Worm (Caenorhabditis elegans) whole organism, young adult: ENCODE measurements around the gene srw-54.
A peak's percentile ranks its signal among the peaks of the same experiment; 100 is the strongest.

Source experiments
- B0261.1 ChIP-seq: sonication (generic microtip); optimal IDR thresholded peaks from 2 replicates; lab custom pipeline; 2016; ENCODE audit warnings: mild to moderate bottlenecking, missing genetic modification characterization, moderate library complexity, missing compliant biosample characterization
- B0336.3 ChIP-seq: fragments of 200-800 bp; sonication (Bioruptor generic); IDR thresholded peaks from 2 replicates; pipeline ENCODE4 v1.3.6; 2022; ENCODE audit warnings: missing genetic modification characterization, missing compliant biosample characterization
- D2030.7 ChIP-seq: fragments of 200-800 bp; sonication (Bioruptor generic); IDR thresholded peaks from 2 replicates; pipeline ENCODE4 v1.3.6; 2022; ENCODE audit warnings: missing genetic modification reagents, missing genetic modification characterization, missing compliant biosample characterization
- F49E8.2 ChIP-seq: sonication (generic microtip); optimal IDR thresholded peaks from 3 replicates; lab custom pipeline; 2017; ENCODE audit warnings: missing genetic modification characterization, mild to moderate bottlenecking, missing compliant biosample characterization, antibody characterized with exemption, moderate library complexity; ENCODE audit not compliant: insufficient read depth
- Y53G8AR.9 ChIP-seq: fragments of 200-800 bp; sonication (Bioruptor generic); conservative IDR thresholded peaks from 2 replicates; pipeline ENCODE4 v1.3.6; 2022; ENCODE audit warnings: missing genetic modification reagents, missing genetic modification characterization, missing compliant biosample characterization
- Y56A3A.18 ChIP-seq: fragments of 200-800 bp; sonication (Bioruptor generic); IDR thresholded peaks from 2 replicates; pipeline ENCODE4 v1.3.6; 2022; ENCODE audit warnings: missing genetic modification reagents, missing genetic modification characterization, missing compliant biosample characterization
- ZK185.1 ChIP-seq: sonication (generic microtip); optimal IDR thresholded peaks from 2 replicates; lab custom pipeline; 2016; ENCODE audit warnings: mild to moderate bottlenecking, missing genetic modification characterization, missing compliant biosample characterization; ENCODE audit not compliant: poor library complexity, severe bottlenecking
- athp-1 ChIP-seq: sonication (generic microtip); optimal IDR thresholded peaks from 2 replicates; lab custom pipeline; 2017; ENCODE audit warnings: mild to moderate bottlenecking, missing genetic modification characterization, missing compliant biosample characterization
- attf-6 ChIP-seq: fragments of 200-800 bp; sonication (Bioruptor generic); IDR thresholded peaks from 2 replicates; pipeline ENCODE4 v1.3.6; 2022; ENCODE audit warnings: missing genetic modification reagents, missing genetic modification characterization, missing compliant biosample characterization
- cebp-2 ChIP-seq: fragments of 200-800 bp; sonication (Bioruptor generic); IDR thresholded peaks from 2 replicates; pipeline ENCODE4 v1.3.6; 2022; ENCODE audit warnings: missing genetic modification characterization, missing compliant biosample characterization
- ceh-100 ChIP-seq: fragments of 200-800 bp; sonication (Bioruptor generic); IDR thresholded peaks from 2 replicates; pipeline ENCODE4 v1.3.6; 2022; ENCODE audit warnings: missing genetic modification reagents, missing genetic modification characterization, missing compliant biosample characterization
- chd-7 ChIP-seq: sonication (generic microtip); optimal IDR thresholded peaks from 2 replicates; lab custom pipeline; 2016; ENCODE audit warnings: mild to moderate bottlenecking, missing genetic modification characterization, moderate library complexity, missing compliant biosample characterization
- die-1 ChIP-seq: sonication (generic microtip); optimal IDR thresholded peaks from 2 replicates; lab custom pipeline; 2016; ENCODE audit warnings: missing genotype, mild to moderate bottlenecking, missing genetic modification characterization, missing compliant biosample characterization
- dox-1 ChIP-seq: fragments of 200-800 bp; sonication (Bioruptor generic); IDR thresholded peaks from 2 replicates; pipeline ENCODE4 v1.3.6; 2022; ENCODE audit warnings: missing genetic modification reagents, missing genetic modification characterization, missing compliant biosample characterization
- gei-17 ChIP-seq: fragments of 200-800 bp; sonication (Bioruptor generic); optimal IDR thresholded peaks from 2 replicates; lab custom pipeline; 2018; ENCODE audit warnings: mild to moderate bottlenecking, missing genetic modification characterization, missing compliant biosample characterization
- him-1 ChIP-seq: sonication (generic microtip); optimal IDR thresholded peaks from 2 replicates; lab custom pipeline; 2016; ENCODE audit warnings: missing genotype, missing genetic modification reagents, missing genetic modification characterization, missing compliant biosample characterization
- hmg-1.2 ChIP-seq: fragments of 200-800 bp; sonication (Bioruptor generic); IDR thresholded peaks from 2 replicates; pipeline ENCODE4 v1.3.6; 2022; ENCODE audit warnings: missing genetic modification reagents, missing genetic modification characterization, missing compliant biosample characterization
- hrde-1 ChIP-seq: sonication (generic microtip); optimal IDR thresholded peaks from 2 replicates; lab custom pipeline; 2016; ENCODE audit warnings: missing genetic modification characterization, mild to moderate bottlenecking, missing compliant biosample characterization, moderate library complexity, missing genotype, missing genetic modification reagents, borderline replicate concordance
- hsf-1 ChIP-seq: fragments of 200-800 bp; sonication (Bioruptor generic); IDR thresholded peaks from 2 replicates; pipeline ENCODE4 v1.3.6; 2022; ENCODE audit warnings: missing genetic modification reagents, missing genetic modification characterization, missing compliant biosample characterization
- lin-26 ChIP-seq: fragments of 200-800 bp; sonication (Bioruptor generic); IDR thresholded peaks from 2 replicates; pipeline ENCODE4 v1.3.6; 2022; ENCODE audit warnings: missing genetic modification reagents, missing genetic modification characterization, missing compliant biosample characterization
- lin-54 ChIP-seq: fragments of 200-800 bp; sonication (Bioruptor generic); optimal IDR thresholded peaks from 2 replicates; lab custom pipeline; 2018; ENCODE audit warnings: mild to moderate bottlenecking, missing genetic modification characterization, missing compliant biosample characterization
- lir-1 ChIP-seq: fragments of 200-800 bp; sonication (Bioruptor generic); conservative IDR thresholded peaks from 2 replicates; pipeline ENCODE4 v1.3.6; 2022; ENCODE audit warnings: missing genetic modification reagents, missing genetic modification characterization, missing compliant biosample characterization
- lsy-27 ChIP-seq: sonication (generic microtip); optimal IDR thresholded peaks from 2 replicates; lab custom pipeline; 2017; ENCODE audit warnings: missing genetic modification characterization, mild to moderate bottlenecking, missing compliant biosample characterization, antibody characterized with exemption, missing genotype, borderline replicate concordance; ENCODE audit not compliant: insufficient read depth
- madf-10 ChIP-seq: sonication (generic microtip); optimal IDR thresholded peaks from 2 replicates; lab custom pipeline; 2016; ENCODE audit warnings: mild to moderate bottlenecking, missing genetic modification characterization, missing compliant biosample characterization
- madf-3 ChIP-seq: fragments of 200-800 bp; sonication (Bioruptor generic); IDR thresholded peaks from 2 replicates; pipeline ENCODE4 v1.3.6; 2022; ENCODE audit warnings: missing genetic modification reagents, missing genetic modification characterization, missing compliant biosample characterization
- madf-6 ChIP-seq: fragments of 200-800 bp; sonication (Bioruptor generic); IDR thresholded peaks from 2 replicates; pipeline ENCODE4 v1.3.6; 2022; ENCODE audit warnings: missing genetic modification reagents, missing genetic modification characterization, missing compliant biosample characterization
- madf-8 ChIP-seq: fragments of 200-800 bp; sonication (Bioruptor generic); conservative IDR thresholded peaks from 2 replicates; pipeline ENCODE4 v1.3.6; 2022; ENCODE audit warnings: missing genetic modification reagents, missing genetic modification characterization, missing compliant biosample characterization
- mcd-1 ChIP-seq: fragments of 200-800 bp; sonication (Bioruptor generic); IDR thresholded peaks from 2 replicates; pipeline ENCODE4 v1.3.6; 2022; ENCODE audit warnings: missing genetic modification reagents, missing genetic modification characterization, missing compliant biosample characterization
- mxl-1 ChIP-seq: sonication (generic microtip); optimal IDR thresholded peaks from 2 replicates; lab custom pipeline; 2016; ENCODE audit warnings: missing genetic modification characterization, missing compliant biosample characterization
- nfyb-1 ChIP-seq: fragments of 200-800 bp; sonication (Bioruptor generic); IDR thresholded peaks from 2 replicates; pipeline ENCODE4 v1.3.6; 2022; ENCODE audit warnings: missing genetic modification reagents, missing genetic modification characterization, missing compliant biosample characterization
- nhr-80 ChIP-seq: sonication (generic microtip); optimal IDR thresholded peaks from 2 replicates; lab custom pipeline; 2016; ENCODE audit warnings: missing genetic modification characterization, missing compliant biosample characterization
- nhr-90 ChIP-seq: sonication (generic microtip); optimal IDR thresholded peaks from 2 replicates; lab custom pipeline; 2016; ENCODE audit warnings: missing genotype, mild to moderate bottlenecking, missing genetic modification characterization, missing compliant biosample characterization
- pbrm-1 ChIP-seq: fragments of 200-800 bp; sonication (Bioruptor generic); IDR thresholded peaks from 2 replicates; pipeline ENCODE4 v1.3.6; 2022; ENCODE audit warnings: missing genetic modification reagents, missing genetic modification characterization, missing compliant biosample characterization
- rec-8 ChIP-seq, 2 experiments: sonication (generic microtip); optimal IDR thresholded peaks; 2 replicates each; lab custom pipeline; 2016; ENCODE audit warnings: mild to moderate bottlenecking in 2 of 2, missing genetic modification characterization in 2 of 2, missing genetic modification reagents in 2 of 2, missing genotype in 2 of 2, missing biosample characterization in 1 of 2, missing compliant biosample characterization in 1 of 2, moderate library complexity in 1 of 2
- rpc-1 ChIP-seq, 2 experiments: fragments of 150-350 bp in 1 of 2; sonication (generic microtip) in 1 of 2; optimal IDR thresholded peaks; 2 replicates each; lab custom pipeline; 2014 to 2018; ENCODE audit warnings: missing biosample characterization in 1 of 2, missing genetic modification characterization in 1 of 2, missing genetic modification reagents in 1 of 2, missing genotype in 1 of 2
- snpc-1.1 ChIP-seq: sonication (generic microtip); optimal IDR thresholded peaks from 2 replicates; lab custom pipeline; 2017; ENCODE audit warnings: missing genetic modification characterization, mild to moderate bottlenecking, missing compliant biosample characterization, antibody characterized with exemption, moderate library complexity, missing genotype, missing genetic modification reagents; ENCODE audit not compliant: insufficient read depth
- snpc-3.4 ChIP-seq: sonication (generic microtip); optimal IDR thresholded peaks from 2 replicates; lab custom pipeline; 2017; ENCODE audit warnings: missing genetic modification characterization, mild to moderate bottlenecking, missing compliant biosample characterization, antibody characterized with exemption, moderate library complexity, missing genotype, missing genetic modification reagents
- snpc-4 ChIP-seq, 5 experiments: fragments of 150-350 bp in 1 of 5; sonication (generic microtip) in 4 of 5; optimal IDR thresholded peaks; 2 replicates each; lab custom pipeline; 2014 to 2018; ENCODE audit warnings: missing genetic modification characterization in 5 of 5, missing biosample characterization in 3 of 5, antibody characterized with exemption in 2 of 5, mild to moderate bottlenecking in 2 of 5, missing compliant biosample characterization in 2 of 5, missing genotype in 2 of 5, moderate library complexity in 2 of 5, missing genetic modification reagents in 1 of 5
- tbp1 ChIP-seq: fragments of 200-800 bp; sonication (Bioruptor generic); optimal IDR thresholded peaks from 2 replicates; lab custom pipeline; 2018; ENCODE audit warnings: mild to moderate bottlenecking, missing genetic modification characterization, missing compliant biosample characterization
- unc-62 ChIP-seq: fragments of 150-350 bp; optimal IDR thresholded peaks from 2 replicates; lab custom pipeline; 2014; ENCODE audit warnings: missing biosample characterization, missing genetic modification reagents, missing genetic modification characterization
- ztf-18 ChIP-seq: sonication (generic microtip); optimal IDR thresholded peaks from 2 replicates; lab custom pipeline; 2016; ENCODE audit warnings: missing genotype, mild to moderate bottlenecking, missing genetic modification characterization, missing compliant biosample characterization

The srw-54 gene

ce11 chrV:16640366-16640765, 29.2 kb downstream of the srw-54 start:
- TF ChIP-seq dox-1 (peak; percentile 72), rec-8 (tag; optimal IDR thresholded peaks at IDR 0.05; lab: Kevin White, UChicago) (peak in 1 of 2 experiments; percentile 31), lin-26 (peak; percentile 74), snpc-4 (GFP tag; optimal IDR thresholded peaks at IDR 0.05; lab: Kevin White, UChicago) (peak; percentile 63), snpc-4 (tag; optimal IDR thresholded peaks at IDR 0.05; lab: Kevin White, UChicago) (peak in 2 of 4 experiments; percentile 18 to 83), unc-62 (GFP tag; lab: Kevin White, UChicago) (no peak), hsf-1 (GFP tag; lab: Robert Waterston, UW) (0 out of 2 replicates have a peak, but pooled peaks have one; percentile 42), Y53G8AR.9 (GFP tag; lab: Robert Waterston, UW) (no peak), snpc-3.4 (peak; percentile 39), madf-10 (tag; lab: Kevin White, UChicago) (peak; percentile 8), cebp-2 (GFP tag; lab: Robert Waterston, UW) (0 out of 2 replicates have a peak, but pooled peaks have one; percentile 77), him-1 (tag; lab: Kevin White, UChicago) (peak; percentile 71), B0261.1 (tag; lab: Kevin White, UChicago) (peak; percentile 79), athp-1 (tag; lab: Kevin White, UChicago) (peak; percentile 7), pbrm-1 (GFP tag; lab: Robert Waterston, UW) (0 out of 2 replicates have a peak, but pooled peaks have one; percentile 53), Y56A3A.18 (GFP tag; lab: Robert Waterston, UW) (0 out of 2 replicates have a peak, but pooled peaks have one; percentile 53), mcd-1 (GFP tag; lab: Robert Waterston, UW) (0 out of 2 replicates have a peak, but pooled peaks have one; percentile 15), ZK185.1 (tag; lab: Kevin White, UChicago) (peak; percentile 57), hrde-1 (tag; lab: Kevin White, UChicago) (peak; percentile 22), rpc-1 (optimal IDR thresholded peaks at IDR 0.05; lab: Kevin White, UChicago) (peak; percentile 70), rpc-1 (tag; optimal IDR thresholded peaks at IDR 0.05; lab: Kevin White, UChicago) (peak; percentile 85), madf-8 (no peak), lsy-27 (no peak), tbp1 (GFP tag; lab: Kevin White, UChicago) (peak; percentile 89), nhr-80 (tag; lab: Kevin White, UChicago) (peak; percentile 5), mxl-1 (tag; lab: Kevin White, UChicago) (peak; percentile 25), attf-6 (GFP tag; lab: Robert Waterston, UW) (peak; percentile 83), nhr-90 (peak; percentile 64), lir-1 (GFP tag; lab: Robert Waterston, UW) (no peak), gei-17 (no peak), nfyb-1 (GFP tag; lab: Robert Waterston, UW) (peak; percentile 70), ceh-100 (GFP tag; lab: Robert Waterston, UW) (no peak), madf-6 (GFP tag; lab: Robert Waterston, UW) (peak; percentile 45; the same call in 1 of the 2 replicates), chd-7 (peak; percentile 22), madf-3 (GFP tag; lab: Robert Waterston, UW) (no peak), ztf-18 (tag; lab: Kevin White, UChicago) (peak; percentile 46), D2030.7 (GFP tag; lab: Robert Waterston, UW) (peak; percentile 37; the same call in 1 of the 2 replicates), hmg-1.2 (GFP tag; lab: Robert Waterston, UW) (peak; percentile 59), lin-54 (GFP tag; lab: Kevin White, UChicago) (peak; percentile 16), snpc-1.1 (tag; lab: Kevin White, UChicago) (peak; percentile 51), B0336.3 (GFP tag; lab: Robert Waterston, UW) (no peak), F49E8.2 (peak; percentile 10), die-1 (peak; percentile 69)
